Fruit fly (Drosophila melanogaster) whole organism: ENCODE data around the gene TwdlZ.

ENCODE experiments used
- CG8478 ChIP-seq: fragments of >200 bp; optimal IDR thresholded peaks from 2 replicates; lab custom pipeline; 2018; ENCODE audit warnings: inconsistent platforms
- Dll ChIP-seq: fragments of >200 bp; optimal IDR thresholded peaks from 2 replicates; lab custom pipeline; 2017
- EcR ChIP-seq, 2 experiments: fragments of >200 bp; optimal IDR thresholded peaks; 2 replicates each; lab custom pipeline; 2017; ENCODE audit warnings: missing biosample characterization in 2 of 2, missing genetic modification characterization in 2 of 2, missing genetic modification reagents in 2 of 2
- pan ChIP-seq: fragments of >200 bp; optimal IDR thresholded peaks from 2 replicates; lab custom pipeline; 2017
- psq ChIP-seq: fragments of >200 bp; optimal IDR thresholded peaks from 2 replicates; lab custom pipeline; 2017
- usp ChIP-seq: fragments of >200 bp; optimal IDR thresholded peaks from 2 replicates; lab custom pipeline; 2017; ENCODE audit warnings: missing biosample characterization, missing genetic modification characterization, mixed read lengths

dm6 chrX:16749324-16749723 lies 11.3 kb downstream of the TwdlZ start:
- no peak for TF ChIP-seq usp (GFP tag; lab: Kevin White, UChicago)
- no peak for TF ChIP-seq CG8478 (lab: Kevin White, UChicago)
- no peak for TF ChIP-seq psq
- TF ChIP-seq pan (lab: Kevin White, UChicago) = no peak
- no peak for TF ChIP-seq Dll
- no peak for TF ChIP-seq EcR (GFP tag; optimal IDR thresholded peaks at IDR 0.05; lab: Kevin White, UChicago)
